Worm (Caenorhabditis elegans): ENCODE measurements around the gene ZK1010.4.

Gene ZK1010.4

DNA sequence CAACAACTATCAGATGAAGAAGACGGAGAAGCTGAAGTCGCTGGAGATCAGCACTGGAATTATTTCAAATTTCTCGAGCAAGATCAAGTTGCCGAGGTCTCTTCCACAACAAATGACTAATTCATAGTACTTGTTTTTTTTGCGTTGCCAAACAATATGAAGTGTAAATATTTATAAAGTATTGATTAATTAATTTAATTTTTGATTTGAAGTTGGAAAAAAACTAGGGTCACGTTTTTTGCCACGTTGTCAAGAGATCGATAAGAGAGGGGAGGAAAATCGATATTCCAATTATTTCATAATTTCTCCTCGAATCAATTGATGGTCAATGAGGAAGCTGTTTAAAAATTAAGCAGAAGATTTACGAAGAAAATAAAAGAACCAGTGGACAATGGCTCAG is 24.3 kb downstream of the ZK1010.4 start, which contains the start of gene snf-7:
Gene snf-7, plus strand, starts transcription at position 301 of the 400 bp plus-strand sequence.
- TF ChIP-seq dao-5 (tag; optimal IDR thresholded peaks at IDR 0.05) (no peak), him-1 (tag; optimal IDR thresholded peaks at IDR 0.05) (no peak), W03F9.2 (tag; optimal IDR thresholded peaks at IDR 0.05) (no peak)

DNA sequence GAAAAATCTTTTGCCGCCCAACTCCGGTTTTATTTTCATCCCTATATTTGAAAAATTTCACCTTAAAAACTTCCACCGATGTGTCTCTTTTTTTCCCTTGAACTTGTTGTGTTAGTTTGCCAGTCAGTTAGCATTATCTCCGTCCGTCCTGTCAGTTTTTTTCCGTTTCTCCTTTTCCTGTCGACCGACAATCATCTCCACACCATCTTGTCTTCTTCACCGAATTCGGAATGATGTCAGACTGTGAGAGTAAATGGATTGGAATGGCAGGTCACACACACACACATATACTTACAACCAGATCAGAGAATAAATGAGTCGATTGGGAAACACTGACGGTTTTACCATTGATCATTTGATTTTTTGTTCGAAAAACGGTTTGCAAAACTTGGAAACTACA is 31.1 kb downstream of the ZK1010.4 start:
- TF ChIP-seq dao-5 (tag; optimal IDR thresholded peaks at IDR 0.05) (no peak), him-1 (tag; optimal IDR thresholded peaks at IDR 0.05) (no peak), W03F9.2 (tag; optimal IDR thresholded peaks at IDR 0.05) (no peak)

ce11 chrIII:13013912-13014311 is 33.0 kb downstream of the ZK1010.4 start:
- TF ChIP-seq dao-5 (tag; optimal IDR thresholded peaks at IDR 0.05) (no peak), him-1 (tag; optimal IDR thresholded peaks at IDR 0.05) (no peak), W03F9.2 (tag; optimal IDR thresholded peaks at IDR 0.05) (no peak)

DNA sequence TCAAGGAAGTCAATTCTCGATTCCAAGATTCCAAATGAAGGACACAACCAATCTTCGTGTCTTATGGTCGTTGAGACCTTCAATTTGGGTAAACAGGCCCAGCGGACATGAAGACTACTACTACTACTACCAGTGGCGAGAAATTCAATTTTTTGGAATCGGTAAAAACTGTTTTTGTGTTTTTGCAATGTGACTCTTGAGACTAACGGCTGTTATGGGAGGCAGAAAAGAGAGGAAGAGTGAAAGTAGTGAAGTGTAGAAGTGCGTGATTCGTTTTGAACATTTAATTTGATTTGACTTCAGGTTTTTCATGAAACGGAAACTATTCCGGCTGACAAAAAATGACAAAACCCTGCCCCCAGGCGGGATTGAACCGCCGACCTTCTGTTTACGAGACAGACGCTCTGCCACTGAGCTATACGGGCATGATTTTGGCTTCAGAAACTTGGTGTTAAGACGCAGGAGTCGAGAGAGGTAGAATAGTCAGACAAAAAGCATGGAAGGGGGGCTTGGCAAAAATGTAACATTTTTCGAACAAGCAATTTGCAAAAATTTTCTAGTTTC is 35.0 kb downstream of the ZK1010.4 start:
- TF ChIP-seq him-1 (tag; optimal IDR thresholded peaks at IDR 0.05) (peak; percentile 6), W03F9.2 (tag; optimal IDR thresholded peaks at IDR 0.05) (peak; percentile 56), dao-5 (tag; optimal IDR thresholded peaks at IDR 0.05) (peak; percentile 51)

DNA sequence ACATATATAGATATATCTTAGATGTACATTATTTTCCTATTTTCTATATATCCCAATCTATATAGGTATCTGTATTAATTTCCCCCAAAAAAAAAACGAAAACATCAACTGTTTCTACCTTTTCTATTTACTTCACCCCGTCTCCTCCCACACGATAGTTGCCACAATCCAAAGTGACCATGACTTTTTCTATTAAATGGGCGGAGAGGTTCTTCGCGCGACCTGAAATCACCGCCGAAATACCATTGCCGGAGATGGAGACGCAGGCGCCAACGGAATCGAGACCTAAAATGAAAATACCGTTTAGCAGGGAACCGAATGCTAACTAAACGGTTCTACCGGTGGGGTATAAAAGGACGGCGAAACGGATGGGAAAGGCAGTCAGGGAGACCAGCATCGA is 37.7 kb downstream of the ZK1010.4 start, which contains the start of gene col-98:
Gene col-98, plus strand, starts transcription at position 390 of the 400 bp plus-strand sequence.
- TF ChIP-seq dao-5 (tag; optimal IDR thresholded peaks at IDR 0.05) (no peak), him-1 (tag; optimal IDR thresholded peaks at IDR 0.05) (no peak), W03F9.2 (tag; optimal IDR thresholded peaks at IDR 0.05) (no peak)

ce11 chrIII:13019547-13020098 is 38.8 kb downstream of the ZK1010.4 start:
- TF ChIP-seq W03F9.2 (tag; optimal IDR thresholded peaks at IDR 0.05) (no peak), him-1 (tag; optimal IDR thresholded peaks at IDR 0.05) (no peak), dao-5 (tag; optimal IDR thresholded peaks at IDR 0.05) (no peak)

ce11 chrIII:13020741-13021140 is 39.9 kb downstream of the ZK1010.4 start, which contains the start of gene cyp-13A11:
cyp-13A11 (plus strand) TSS chrIII:13021006.
- no peak for TF ChIP-seq W03F9.2 (tag; optimal IDR thresholded peaks at IDR 0.05)
- TF ChIP-seq him-1 (tag; optimal IDR thresholded peaks at IDR 0.05) = no peak
- TF ChIP-seq dao-5 (tag; optimal IDR thresholded peaks at IDR 0.05) = no peak

ce11 chrIII:13024281-13024680 is 43.4 kb downstream of the ZK1010.4 start, which contains the start of gene cyp-13A12:
cyp-13A12 (plus strand) TSS chrIII:13024547.
- TF ChIP-seq W03F9.2 (tag; optimal IDR thresholded peaks at IDR 0.05) (no peak), him-1 (tag; optimal IDR thresholded peaks at IDR 0.05) (no peak), dao-5 (tag; optimal IDR thresholded peaks at IDR 0.05) (no peak)

DNA sequence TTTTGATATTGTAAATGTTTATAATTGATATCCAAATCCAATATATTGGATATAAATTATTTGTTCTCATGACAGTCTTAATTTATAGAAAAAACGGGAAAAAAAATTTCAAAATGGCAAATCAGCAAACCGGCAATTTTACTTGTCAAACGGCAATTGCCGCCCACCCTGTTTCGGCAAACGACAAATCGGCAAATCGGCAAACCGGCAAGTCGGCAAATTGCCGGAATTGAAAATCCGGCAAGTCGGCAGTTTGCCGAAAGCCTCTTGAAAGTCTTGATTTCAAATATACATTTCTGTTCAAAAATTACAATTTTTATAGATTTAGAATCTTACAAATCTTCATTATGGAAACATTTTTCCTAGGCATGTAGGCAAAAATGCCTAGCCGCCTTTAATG is 47.1 kb downstream of the ZK1010.4 start:
- TF ChIP-seq dao-5 (tag; optimal IDR thresholded peaks at IDR 0.05) (no peak), him-1 (tag; optimal IDR thresholded peaks at IDR 0.05) (no peak), W03F9.2 (tag; optimal IDR thresholded peaks at IDR 0.05) (no peak)

ce11 chrIII:13029608-13030007 is 48.7 kb downstream of the ZK1010.4 start, which contains the start of gene F14F7.4:
F14F7.4 (minus strand) TSS chrIII:13029708.
- TF ChIP-seq him-1 (tag; optimal IDR thresholded peaks at IDR 0.05) (no peak), W03F9.2 (tag; optimal IDR thresholded peaks at IDR 0.05) (no peak), dao-5 (tag; optimal IDR thresholded peaks at IDR 0.05) (no peak)

ce11 chrIII:13030551-13030950 is 49.7 kb downstream of the ZK1010.4 start, which contains the start of gene F14F7.7:
F14F7.7 (plus strand) TSS chrIII:13030904.
- TF ChIP-seq dao-5 (tag; optimal IDR thresholded peaks at IDR 0.05) (no peak), him-1 (tag; optimal IDR thresholded peaks at IDR 0.05) (no peak), W03F9.2 (tag; optimal IDR thresholded peaks at IDR 0.05) (no peak)

DNA sequence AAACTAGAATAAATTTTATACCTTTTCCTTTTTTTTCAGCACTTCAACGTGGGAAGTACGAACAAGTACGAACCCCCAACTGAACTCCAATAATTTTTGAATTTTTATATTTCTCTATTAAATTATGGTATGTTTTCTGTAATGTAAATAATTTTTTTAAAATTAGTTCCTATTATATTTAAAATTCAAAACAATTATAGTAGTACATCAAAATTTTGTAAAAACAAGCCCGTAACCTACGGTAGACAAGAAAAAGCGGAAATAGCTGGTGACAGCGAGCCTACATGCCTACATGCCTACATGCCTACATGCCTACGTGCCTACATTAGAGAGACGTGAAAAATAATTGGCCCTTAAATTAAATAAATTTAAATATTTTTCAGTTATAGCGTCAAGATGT is 50.8 kb downstream of the ZK1010.4 start, which contains the start of gene F14F7.5:
Gene F14F7.5, plus strand, starts transcription at position 301 of the 400 bp plus-strand sequence.
- TF ChIP-seq him-1 (tag; optimal IDR thresholded peaks at IDR 0.05) (no peak), W03F9.2 (tag; optimal IDR thresholded peaks at IDR 0.05) (no peak), dao-5 (tag; optimal IDR thresholded peaks at IDR 0.05) (no peak)

- TF ChIP-seq W03F9.2 (tag; optimal IDR thresholded peaks at IDR 0.05) (no peak), him-1 (tag; optimal IDR thresholded peaks at IDR 0.05) (no peak), dao-5 (tag; optimal IDR thresholded peaks at IDR 0.05) (no peak)
Measured at ce11 chrIII:13032429-13033018, 51.7 kb downstream of the ZK1010.4 start.
